Fruit fly (Drosophila melanogaster) whole organism, embryonic: ENCODE results near the gene CNMaR.

Experiments
- Atf6 ChIP-seq: fragments of 200-800 bp; sonication (Bioruptor generic); IDR thresholded peaks from 2 replicates; pipeline ENCODE4 v1.3.6; 2022; ENCODE audit warnings: missing biosample characterization, missing genetic modification characterization
- Bteb2 ChIP-seq: fragments of 200-800 bp; sonication (Bioruptor generic); optimal IDR thresholded peaks from 2 replicates; lab custom pipeline; 2016; ENCODE audit warnings: missing biosample characterization, missing genetic modification characterization
- CG10274 ChIP-seq: fragments of 200-800 bp; sonication (Bioruptor generic); optimal IDR thresholded peaks from 3 replicates; lab custom pipeline; 2017; ENCODE audit warnings: missing biosample characterization, mild to moderate bottlenecking, missing genetic modification characterization
- CG1233 ChIP-seq: fragments of 200-800 bp; sonication (Bioruptor generic); optimal IDR thresholded peaks from 4 replicates; lab custom pipeline; 2018; ENCODE audit warnings: missing biosample characterization, mild to moderate bottlenecking, missing genetic modification characterization
- CG13287 ChIP-seq: fragments of 200-800 bp; sonication (Bioruptor generic); IDR thresholded peaks from 2 replicates; pipeline ENCODE4 v1.3.6; 2022; ENCODE audit warnings: missing biosample characterization, missing genetic modification characterization; ENCODE audit not compliant: partially characterized antibody
- CG13296 ChIP-seq: fragments of 200-800 bp; sonication (Bioruptor generic); optimal IDR thresholded peaks from 3 replicates; lab custom pipeline; 2018; ENCODE audit warnings: missing biosample characterization, mild to moderate bottlenecking, missing genetic modification characterization
- CG15514 ChIP-seq: fragments of 200-800 bp; sonication (Bioruptor generic); optimal IDR thresholded peaks from 3 replicates; lab custom pipeline; 2017; ENCODE audit warnings: missing biosample characterization, missing genetic modification characterization, mild to moderate bottlenecking, moderate library complexity, missing genetic modification reagents
- CG1603 ChIP-seq: fragments of 200-800 bp; sonication (Bioruptor generic); optimal IDR thresholded peaks from 2 replicates; lab custom pipeline; 2019; ENCODE audit warnings: missing biosample characterization, mild to moderate bottlenecking, missing genetic modification characterization, moderate library complexity
- CG16813 ChIP-seq: fragments of 200-800 bp; sonication (Bioruptor generic); IDR thresholded peaks from 3 replicates; pipeline ENCODE4 v1.3.6; 2022; ENCODE audit warnings: missing biosample characterization, missing genetic modification characterization; ENCODE audit not compliant: partially characterized antibody
- CG1832 ChIP-seq: fragments of 200-800 bp; sonication (Bioruptor generic); optimal IDR thresholded peaks from 2 replicates; lab custom pipeline; 2017; ENCODE audit warnings: missing biosample characterization, mild to moderate bottlenecking, missing genetic modification characterization, inconsistent platforms
- CG18619 ChIP-seq: fragments of 200-800 bp; sonication (Bioruptor generic); optimal IDR thresholded peaks from 3 replicates; lab custom pipeline; 2017; ENCODE audit warnings: missing biosample characterization, mild to moderate bottlenecking, missing genetic modification characterization
- CG2889 ChIP-seq: fragments of 200-800 bp; sonication (Bioruptor generic); IDR thresholded peaks from 3 replicates; pipeline ENCODE4 v1.3.6; 2022; ENCODE audit warnings: missing biosample characterization, missing genetic modification characterization
- CG31388 ChIP-seq: fragments of 200-800 bp; sonication (Bioruptor generic); optimal IDR thresholded peaks from 2 replicates; lab custom pipeline; 2016; ENCODE audit warnings: missing biosample characterization, missing genetic modification characterization
- CG31441 ChIP-seq: fragments of 200-800 bp; sonication (Bioruptor generic); IDR thresholded peaks from 2 replicates; pipeline ENCODE4 v1.3.6; 2022; ENCODE audit warnings: missing biosample characterization, missing genetic modification characterization
- CG33557 ChIP-seq: fragments of 200-800 bp; sonication (Bioruptor generic); optimal IDR thresholded peaks from 2 replicates; lab custom pipeline; 2019; ENCODE audit warnings: missing biosample characterization, mild to moderate bottlenecking, missing genetic modification characterization, moderate library complexity
- CG3838 ChIP-seq: fragments of 200-800 bp; sonication (Bioruptor generic); optimal IDR thresholded peaks from 3 replicates; lab custom pipeline; 2016; ENCODE audit warnings: missing biosample characterization, missing genetic modification characterization
- CG3847 ChIP-seq: fragments of 200-800 bp; sonication (Bioruptor generic); IDR thresholded peaks from 2 replicates; pipeline ENCODE4 v1.3.6; 2022; ENCODE audit warnings: missing biosample characterization, missing genetic modification characterization
- CG7271 ChIP-seq: fragments of 200-800 bp; sonication (Bioruptor generic); optimal IDR thresholded peaks from 2 replicates; lab custom pipeline; 2018; ENCODE audit warnings: missing biosample characterization, mild to moderate bottlenecking, missing genetic modification characterization, moderate library complexity
- CG7372 ChIP-seq: fragments of 200-800 bp; sonication (Bioruptor generic); IDR thresholded peaks from 2 replicates; pipeline ENCODE4 v1.3.6; 2022; ENCODE audit warnings: missing biosample characterization, missing genetic modification characterization
- CG8281 ChIP-seq: fragments of 200-800 bp; sonication (Bioruptor generic); optimal IDR thresholded peaks from 2 replicates; lab custom pipeline; 2018; ENCODE audit warnings: missing biosample characterization, mild to moderate bottlenecking, missing genetic modification characterization, moderate library complexity
- CG8290 ChIP-seq, 3 experiments: fragments of 200-800 bp; sonication (Bioruptor generic); optimal IDR thresholded peaks; 2 replicates each; lab custom pipeline; 2016 to 2019; ENCODE audit warnings: missing biosample characterization in 3 of 3, missing genetic modification characterization in 3 of 3, mild to moderate bottlenecking in 2 of 3, moderate library complexity in 1 of 3
- CG9609 ChIP-seq: fragments of 200-800 bp; sonication (Bioruptor generic); optimal IDR thresholded peaks from 3 replicates; lab custom pipeline; 2016; ENCODE audit warnings: missing biosample characterization, missing genetic modification characterization
- D19A ChIP-seq: fragments of 200-800 bp; optimal IDR thresholded peaks from 3 replicates; lab custom pipeline; 2019; ENCODE audit warnings: missing biosample characterization, mild to moderate bottlenecking, missing genetic modification characterization, moderate library complexity
- Dad ChIP-seq: fragments of 200-800 bp; sonication (Bioruptor generic); optimal IDR thresholded peaks from 3 replicates; lab custom pipeline; 2016; ENCODE audit warnings: missing biosample characterization, missing genetic modification characterization
- Dfd ChIP-seq, 2 experiments: fragments of >200 bp; optimal IDR thresholded peaks; 2 replicates each; lab custom pipeline; 2017; ENCODE audit warnings: missing biosample characterization in 2 of 2, missing genetic modification characterization in 2 of 2
- Doc3 ChIP-seq: fragments of 200-800 bp; sonication (Bioruptor generic); IDR thresholded peaks from 3 replicates; pipeline ENCODE4 v1.3.6; 2022; ENCODE audit warnings: missing biosample characterization, missing genetic modification characterization; ENCODE audit not compliant: partially characterized antibody
- Dref ChIP-seq: fragments of 200-800 bp; sonication (Bioruptor generic); IDR thresholded peaks from 2 replicates; pipeline ENCODE4 v1.3.6; 2022; ENCODE audit warnings: missing biosample characterization, missing genetic modification characterization
- Hmr ChIP-seq: fragments of 200-800 bp; sonication (Bioruptor generic); optimal IDR thresholded peaks from 3 replicates; lab custom pipeline; 2017; ENCODE audit warnings: mild to moderate bottlenecking, missing biosample characterization, missing genetic modification reagents, missing genetic modification characterization
- Hr51 ChIP-seq, 2 experiments: fragments of 200-800 bp; sonication (Bioruptor generic); optimal IDR thresholded peaks; 2 replicates in 1 of 2; 3 replicates in 1 of 2; lab custom pipeline; 2016 to 2018; ENCODE audit warnings: missing biosample characterization in 2 of 2, missing genetic modification characterization in 2 of 2, mild to moderate bottlenecking in 1 of 2, moderate library complexity in 1 of 2
- Max ChIP-seq: fragments of 200-800 bp; sonication (Bioruptor generic); optimal IDR thresholded peaks from 2 replicates; lab custom pipeline; 2016; ENCODE audit warnings: missing biosample characterization, mild to moderate bottlenecking, missing genetic modification characterization
- Spps ChIP-seq: fragments of 200-800 bp; sonication (Bioruptor generic); optimal IDR thresholded peaks from 2 replicates; lab custom pipeline; 2018; ENCODE audit warnings: missing biosample characterization, mild to moderate bottlenecking, missing genetic modification characterization
- Trl ChIP-seq, 3 experiments: fragments of >200 bp in 2 of 3; fragments of 200-800 bp in 1 of 3; sonication (Bioruptor generic) in 1 of 3; optimal IDR thresholded peaks; 2 replicates in 1 of 3; 3 replicates in 2 of 3; lab custom pipeline; 2016 to 2017; ENCODE audit warnings: missing biosample characterization in 1 of 3, missing genetic modification characterization in 1 of 3
- Xbp1 ChIP-seq: fragments of 200-800 bp; sonication (Bioruptor generic); optimal IDR thresholded peaks from 3 replicates; lab custom pipeline; 2016; ENCODE audit warnings: missing biosample characterization, mild to moderate bottlenecking, missing genetic modification characterization
- al ChIP-seq: fragments of 200-800 bp; sonication (Bioruptor generic); IDR thresholded peaks from 2 replicates; pipeline ENCODE4 v1.3.6; 2022; ENCODE audit warnings: missing biosample characterization, missing genetic modification characterization
- eve ChIP-seq, 2 experiments: fragments of >200 bp; optimal IDR thresholded peaks; 2 replicates each; lab custom pipeline; 2017; ENCODE audit warnings: missing biosample characterization in 2 of 2, missing genetic modification characterization in 2 of 2
- ewg ChIP-seq: fragments of 200-800 bp; sonication (Bioruptor generic); optimal IDR thresholded peaks from 3 replicates; lab custom pipeline; 2017; ENCODE audit warnings: mild to moderate bottlenecking, missing biosample characterization, missing genetic modification reagents, missing genetic modification characterization
- fu2 ChIP-seq: fragments of 200-800 bp; sonication (Bioruptor generic); optimal IDR thresholded peaks from 2 replicates; lab custom pipeline; 2016; ENCODE audit warnings: missing biosample characterization, missing genetic modification characterization
- grn ChIP-seq: fragments of 200-800 bp; sonication (Bioruptor generic); optimal IDR thresholded peaks from 3 replicates; lab custom pipeline; 2017; ENCODE audit warnings: missing biosample characterization, missing genetic modification characterization
- hbn ChIP-seq: fragments of 200-800 bp; sonication (Bioruptor generic); IDR thresholded peaks from 2 replicates; pipeline ENCODE4 v1.3.6; 2022; ENCODE audit warnings: missing biosample characterization, missing genetic modification characterization; ENCODE audit not compliant: partially characterized antibody
- org-1 ChIP-seq: fragments of 200-800 bp; sonication (Bioruptor generic); optimal IDR thresholded peaks from 2 replicates; lab custom pipeline; 2017; ENCODE audit warnings: missing biosample characterization, missing genetic modification characterization
- sc ChIP-seq, 3 experiments: fragments of >200 bp in 2 of 3; fragments of 200-800 bp in 1 of 3; sonication (Bioruptor generic) in 1 of 3; optimal IDR thresholded peaks; 2 replicates in 2 of 3; 3 replicates in 1 of 3; lab custom pipeline; 2017; ENCODE audit warnings: mild to moderate bottlenecking in 1 of 3, missing biosample characterization in 1 of 3, missing genetic modification characterization in 1 of 3, missing genetic modification reagents in 1 of 3
- sd ChIP-seq: fragments of 200-800 bp; sonication (Bioruptor generic); optimal IDR thresholded peaks from 3 replicates; lab custom pipeline; 2018; ENCODE audit warnings: missing biosample characterization, mild to moderate bottlenecking, missing genetic modification characterization, moderate library complexity
- sens-2 ChIP-seq: fragments of 200-800 bp; sonication (Bioruptor generic); IDR thresholded peaks from 2 replicates; pipeline ENCODE4 v1.3.6; 2022; ENCODE audit warnings: missing biosample characterization, missing genetic modification characterization
- seq ChIP-seq: fragments of 200-800 bp; sonication (Bioruptor generic); IDR thresholded peaks from 2 replicates; pipeline ENCODE4 v1.3.6; 2022; ENCODE audit warnings: missing biosample characterization, missing genetic modification characterization
- sna ChIP-seq: fragments of 200-800 bp; sonication (Bioruptor generic); IDR thresholded peaks from 2 replicates; pipeline ENCODE4 v1.3.6; 2022; ENCODE audit warnings: missing biosample characterization, missing genetic modification characterization; ENCODE audit not compliant: partially characterized antibody
- sug ChIP-seq: fragments of 200-800 bp; optimal IDR thresholded peaks from 2 replicates; lab custom pipeline; 2019; ENCODE audit warnings: missing biosample characterization, mild to moderate bottlenecking, missing genetic modification characterization, moderate library complexity
- unc-4 ChIP-seq: fragments of 200-800 bp; sonication (Bioruptor generic); IDR thresholded peaks from 2 replicates; pipeline ENCODE4 v1.3.6; 2022; ENCODE audit warnings: missing biosample characterization, missing genetic modification characterization; ENCODE audit not compliant: partially characterized antibody
- vfl ChIP-seq: fragments of 200-800 bp; sonication (Bioruptor generic); optimal IDR thresholded peaks from 2 replicates; lab custom pipeline; 2016; ENCODE audit warnings: missing biosample characterization, missing genetic modification characterization
- z ChIP-seq: fragments of 200-800 bp; sonication (Bioruptor generic); IDR thresholded peaks from 3 replicates; pipeline ENCODE4 v1.3.6; 2022; ENCODE audit warnings: missing biosample characterization, missing genetic modification characterization

CNMaR gene

DNA sequence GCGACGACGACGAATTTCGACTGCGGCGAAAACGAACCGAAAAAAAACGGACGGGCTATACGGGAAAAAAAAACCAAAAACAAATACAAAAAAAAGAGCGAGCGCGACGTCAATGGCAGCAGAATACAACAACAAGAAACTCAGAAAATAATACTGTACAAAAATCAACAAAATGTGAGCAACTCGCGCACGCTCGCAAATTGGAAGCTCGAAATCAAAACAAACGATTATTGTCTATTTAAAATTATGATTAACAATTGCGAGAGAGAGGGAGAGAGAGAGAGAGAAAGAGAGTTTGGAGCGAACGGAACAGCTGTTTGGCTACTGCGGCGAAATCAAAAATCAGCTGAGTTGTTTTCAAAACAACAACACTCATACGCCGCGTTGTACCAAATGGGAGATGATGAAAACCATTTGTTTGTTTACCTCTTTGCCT, 31.6 kb downstream of the CNMaR start:
- TF ChIP-seq Dref (GFP tag; lab: Robert Waterston, UW) (no peak), sna (GFP tag; lab: Robert Waterston, UW) (peak; percentile 59; the same call in 1 of the 2 replicates), CG1832 (GFP tag; lab: Kevin White, UChicago) (no peak), CG33557 (GFP tag; lab: Kevin White, UChicago) (no peak), CG10274 (GFP tag; lab: Kevin White, UChicago) (no peak), Spps (tag; lab: Kevin White, UChicago) (no peak), Bteb2 (GFP tag; lab: Kevin White, UChicago) (no peak), sc (optimal IDR thresholded peaks at IDR 0.05; lab: Kevin White, UChicago) (no peak), sc (GFP tag; optimal IDR thresholded peaks at IDR 0.05; lab: Kevin White, UChicago) (no peak), CG31388 (no peak), Max (GFP tag; lab: Kevin White, UChicago) (no peak), z (GFP tag; lab: Robert Waterston, UW) (no peak), CG18619 (GFP tag; lab: Kevin White, UChicago) (no peak), Doc3 (peak; percentile 56; the same call in 2 of the 3 replicates), CG3847 (no peak), sug (tag; lab: Kevin White, UChicago) (no peak), hbn (GFP tag; lab: Robert Waterston, UW) (peak; percentile 51), sens-2 (no peak), Hmr (peak; percentile 19), eve (GFP tag; optimal IDR thresholded peaks at IDR 0.05; lab: Kevin White, UChicago) (peak in 1 of 2 experiments; percentile 23), al (GFP tag; lab: Robert Waterston, UW) (no peak), CG15514 (no peak), fu2 (no peak), unc-4 (GFP tag; lab: Robert Waterston, UW) (0 out of 2 replicates have a peak, but pooled peaks have one; percentile 33), CG9609 (GFP tag; lab: Kevin White, UChicago) (no peak), grn (GFP tag; lab: Kevin White, UChicago) (no peak), CG8281 (tag; lab: Kevin White, UChicago) (no peak), Dfd (GFP tag; optimal IDR thresholded peaks at IDR 0.05; lab: Kevin White, UChicago) (no peak), CG1233 (GFP tag; lab: Kevin White, UChicago) (no peak), org-1 (GFP tag; lab: Kevin White, UChicago) (no peak), vfl (GFP tag; lab: Kevin White, UChicago) (no peak), CG13287 (GFP tag; lab: Robert Waterston, UW) (peak; percentile 72), CG13296 (GFP tag; lab: Kevin White, UChicago) (peak; percentile 46), sd (tag; lab: Kevin White, UChicago) (peak; percentile 25), Xbp1 (GFP tag; lab: Kevin White, UChicago) (no peak), seq (GFP tag; lab: Robert Waterston, UW) (no peak), CG31441 (GFP tag; lab: Robert Waterston, UW) (no peak), ewg (GFP tag; lab: Kevin White, UChicago) (no peak), CG1603 (tag; lab: Kevin White, UChicago) (no peak), Atf6 (GFP tag; lab: Robert Waterston, UW) (0 out of 2 replicates have a peak, but pooled peaks have one; percentile 48), CG16813 (GFP tag; lab: Robert Waterston, UW) (no peak), CG7271 (no peak), Trl (optimal IDR thresholded peaks at IDR 0.05; lab: Kevin White, UChicago) (peak; percentile 64 to 98), Trl (GFP tag; optimal IDR thresholded peaks at IDR 0.05; lab: Kevin White, UChicago) (peak; percentile 18), CG3838 (no peak), CG7372 (GFP tag; lab: Robert Waterston, UW) (peak; percentile 61), Hr51 (GFP tag; optimal IDR thresholded peaks at IDR 0.05; lab: Kevin White, UChicago) (no peak), CG8290 (GFP tag; optimal IDR thresholded peaks at IDR 0.05; lab: Kevin White, UChicago) (no peak), CG8290 (tag; optimal IDR thresholded peaks at IDR 0.05; lab: Kevin White, UChicago) (no peak), CG2889 (GFP tag; lab: Robert Waterston, UW) (no peak), Dad (GFP tag; lab: Kevin White, UChicago) (no peak), D19A (tag; lab: Kevin White, UChicago) (no peak)
